Fruit fly (Drosophila melanogaster) whole organism, prepupa: ENCODE measurements around the gene sta.
A peak's percentile ranks its signal among the peaks of the same experiment; 100 is the strongest.

Experiments
- Blimp-1 ChIP-seq: fragments of 200-800 bp; sonication (Bioruptor generic); optimal IDR thresholded peaks from 3 replicates; lab custom pipeline; 2017; ENCODE audit warnings: missing biosample characterization, missing genetic modification characterization, mild to moderate bottlenecking, moderate library complexity, missing genetic modification reagents
- CG10631 ChIP-seq: fragments of 200-800 bp; sonication (Bioruptor generic); optimal IDR thresholded peaks from 2 replicates; lab custom pipeline; 2016; ENCODE audit warnings: missing biosample characterization, missing genetic modification characterization
- CG16779 ChIP-seq: fragments of 200-800 bp; sonication (Bioruptor generic); optimal IDR thresholded peaks from 3 replicates; lab custom pipeline; 2017; ENCODE audit warnings: missing biosample characterization, mild to moderate bottlenecking, missing genetic modification characterization
- CG34406 ChIP-seq: fragments of 200-800 bp; sonication (Bioruptor generic); optimal IDR thresholded peaks from 3 replicates; lab custom pipeline; 2016; ENCODE audit warnings: missing biosample characterization, missing genetic modification characterization
- CG6276 ChIP-seq: fragments of 200-800 bp; sonication (Bioruptor generic); optimal IDR thresholded peaks from 2 replicates; lab custom pipeline; 2017; ENCODE audit warnings: missing biosample characterization, mild to moderate bottlenecking, missing genetic modification characterization
- Eip78C ChIP-seq: fragments of 200-800 bp; sonication (Bioruptor generic); peaks from one replicate; lab custom pipeline; 2016; ENCODE audit warnings: missing biosample characterization, missing genetic modification characterization
- dsx ChIP-seq: fragments of 200-800 bp; optimal IDR thresholded peaks from 3 replicates; lab custom pipeline; 2019; ENCODE audit warnings: missing biosample characterization, mild to moderate bottlenecking, missing genetic modification characterization, moderate library complexity; ENCODE audit not compliant: poor library complexity, severe bottlenecking
- salr ChIP-seq, 2 experiments: fragments of 200-800 bp; sonication (Bioruptor generic); optimal IDR thresholded peaks; 3 replicates each; lab custom pipeline; 2016 to 2018; ENCODE audit warnings: missing biosample characterization in 2 of 2, missing genetic modification characterization in 2 of 2, mild to moderate bottlenecking in 1 of 2
- spab ChIP-seq: fragments of 200-800 bp; sonication (Bioruptor generic); optimal IDR thresholded peaks from 2 replicates; lab custom pipeline; 2017; ENCODE audit warnings: missing biosample characterization, mild to moderate bottlenecking, missing genetic modification characterization, missing genetic modification reagents

dm6 chrX:1465707-1466504, 17.3 kb downstream of the sta start, which contains the start of the genes O-fut2 and CG14777:
- no peak for TF ChIP-seq salr (GFP tag; optimal IDR thresholded peaks at IDR 0.05; lab: Kevin White, UChicago)
- TF ChIP-seq CG34406 (GFP tag; lab: Kevin White, UChicago): peak; percentile 54
- no peak for TF ChIP-seq spab (GFP tag; lab: Kevin White, UChicago)
- no peak for TF ChIP-seq dsx (GFP tag; lab: Kevin White, UChicago)
- TF ChIP-seq Eip78C: peak; percentile 92
- TF ChIP-seq CG10631 (GFP tag; lab: Kevin White, UChicago): no peak
- no peak for TF ChIP-seq CG6276 (GFP tag; lab: Kevin White, UChicago)
- TF ChIP-seq Blimp-1: no peak
- TF ChIP-seq CG16779 (tag; lab: Kevin White, UChicago): no peak
